Worm (Caenorhabditis elegans) whole organism, L3 larva: ENCODE measurements around the gene acds-10.

Source experiments
- ama-1 ChIP-seq: fragments of 150-350 bp; optimal IDR thresholded peaks from 2 replicates; lab custom pipeline; 2018
- ceh-28 ChIP-seq: fragments of 150-350 bp; optimal IDR thresholded peaks from 2 replicates; lab custom pipeline; 2014; ENCODE audit warnings: missing biosample characterization, missing genetic modification reagents, missing genetic modification characterization
- elt-1 ChIP-seq: fragments of 150-350 bp; optimal IDR thresholded peaks from 2 replicates; lab custom pipeline; 2014; ENCODE audit warnings: missing biosample characterization, missing genetic modification characterization
- elt-3 ChIP-seq, 3 experiments: fragments of 150-350 bp in 1 of 3; sonication (generic microtip) in 2 of 3; optimal IDR thresholded peaks; 2 replicates in 2 of 3; 4 replicates in 1 of 3; lab custom pipeline; 2014 to 2017; ENCODE audit warnings: missing biosample characterization in 3 of 3, missing genetic modification characterization in 3 of 3
- fkh-10 ChIP-seq: sonication (generic microtip); optimal IDR thresholded peaks from 2 replicates; lab custom pipeline; 2017; ENCODE audit warnings: missing biosample characterization, missing genetic modification reagents, missing genetic modification characterization
- mml-1 ChIP-seq: fragments of 150-350 bp; sonication (generic microtip); optimal IDR thresholded peaks from 3 replicates; lab custom pipeline; 2014; ENCODE audit warnings: missing biosample characterization, missing genetic modification characterization
- nhr-12 ChIP-seq: fragments of 150-350 bp; optimal IDR thresholded peaks from 2 replicates; lab custom pipeline; 2014; ENCODE audit warnings: missing biosample characterization, missing genetic modification characterization
- nhr-76 ChIP-seq: fragments of 150-350 bp; sonication (generic microtip); optimal IDR thresholded peaks from 5 replicates; lab custom pipeline; 2014; ENCODE audit warnings: missing biosample characterization, missing genetic modification characterization
- nhr-77 ChIP-seq: fragments of 150-350 bp; optimal IDR thresholded peaks from 2 replicates; lab custom pipeline; 2014; ENCODE audit warnings: missing biosample characterization, missing genetic modification characterization
- sea-2 ChIP-seq: fragments of 150-350 bp; sonication (generic microtip); optimal IDR thresholded peaks from 4 replicates; lab custom pipeline; 2014; ENCODE audit warnings: missing biosample characterization, missing genetic modification reagents, missing genetic modification characterization
- skn-1 ChIP-seq: fragments of 150-350 bp; optimal IDR thresholded peaks from 2 replicates; lab custom pipeline; 2014; ENCODE audit warnings: missing biosample characterization, missing genetic modification characterization

ce11 chrV:5782687-5783086 lies 35.1 kb downstream of the acds-10 start, which contains the start of gene fbxa-183:
- no peak for TF ChIP-seq sea-2
- no peak for TF ChIP-seq ama-1 (lab: Kevin White, UChicago)
- no peak for TF ChIP-seq nhr-77
- TF ChIP-seq elt-3 (tag; optimal IDR thresholded peaks at IDR 0.05; lab: Kevin White, UChicago), result no peak
- no peak for TF ChIP-seq skn-1
- TF ChIP-seq elt-1, result no peak
- TF ChIP-seq mml-1, result no peak
- no peak for TF ChIP-seq nhr-12 (tag; lab: Kevin White, UChicago)
- no peak for TF ChIP-seq fkh-10 (GFP tag; lab: Kevin White, UChicago)
- TF ChIP-seq nhr-76 (tag; lab: Kevin White, UChicago), result no peak
- TF ChIP-seq ceh-28 (tag; lab: Kevin White, UChicago), result no peak
